Worm (Caenorhabditis elegans): Measurements from ENCODE around the gene chil-4.

DNA sequence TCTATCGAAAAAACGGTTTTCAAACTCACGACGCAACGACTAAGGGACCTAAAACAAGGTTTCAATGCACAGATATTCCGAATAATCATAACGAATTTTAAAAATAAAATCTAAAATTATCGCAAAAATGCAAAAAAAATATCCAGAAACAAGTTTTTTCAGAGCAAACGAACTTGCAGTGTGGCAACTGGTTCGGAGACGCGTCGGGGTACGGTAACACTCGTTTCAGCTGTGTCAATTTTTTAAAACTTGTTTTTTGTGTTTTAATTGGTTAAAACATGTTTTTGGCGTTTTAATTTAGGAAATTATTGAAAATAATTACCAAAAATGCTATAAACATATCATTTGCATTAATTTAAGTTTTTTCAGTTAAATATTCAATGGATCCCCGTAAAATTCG lies 36.9 kb upstream of the chil-4 start, which contains the start of gene C08H9.16:
- no peak for TF ChIP-seq tab-1 (GFP tag; IDR thresholded peaks at IDR 0.05)
- no peak for TF ChIP-seq T22C8.4 (GFP tag; IDR thresholded peaks at IDR 0.05)
- TF ChIP-seq ztf-29 (GFP tag; IDR thresholded peaks at IDR 0.05), result no peak
- no peak for TF ChIP-seq klf-2 (GFP tag; conservative IDR thresholded peaks at IDR 0.05)
- TF ChIP-seq ztf-23 (GFP tag; IDR thresholded peaks at IDR 0.05), result no peak
- no peak for TF ChIP-seq med-1 (GFP tag; optimal IDR thresholded peaks at IDR 0.05; ENCODE audit: insufficient read depth)
- TF ChIP-seq flt-1 (GFP tag; IDR thresholded peaks at IDR 0.05), result no peak
- no peak for TF ChIP-seq ref-1 (GFP tag; conservative IDR thresholded peaks at IDR 0.05)
- no peak for TF ChIP-seq cog-1 (tag; optimal IDR thresholded peaks at IDR 0.05)
